Worm (Caenorhabditis elegans) whole organism, L2 larva: ENCODE data around the gene brc-2.
A peak's percentile ranks its signal among the peaks of the same experiment; 100 is the strongest.

ENCODE experiments used
- Y55F3AM.14 ChIP-seq: fragments of 200-800 bp; sonication (Bioruptor generic); optimal IDR thresholded peaks from 2 replicates; lab custom pipeline; 2018; ENCODE audit warnings: mild to moderate bottlenecking, missing genetic modification characterization, missing compliant biosample characterization
- elt-3 ChIP-seq: sonication (generic microtip); optimal IDR thresholded peaks from 2 replicates; lab custom pipeline; 2017; ENCODE audit warnings: missing biosample characterization, missing genetic modification characterization
- lsy-2 ChIP-seq, 2 experiments: fragments of 150-350 bp in 1 of 2; sonication (generic microtip) in 1 of 2; optimal IDR thresholded peaks; 2 replicates each; lab custom pipeline; 2014 to 2017; ENCODE audit warnings: missing biosample characterization in 2 of 2, missing genetic modification characterization in 2 of 2
- nhr-12 ChIP-seq: fragments of 150-350 bp; optimal IDR thresholded peaks from 2 replicates; lab custom pipeline; 2014; ENCODE audit warnings: missing biosample characterization, missing genetic modification characterization
- nhr-237 ChIP-seq: fragments of 150-350 bp; optimal IDR thresholded peaks from 2 replicates; lab custom pipeline; 2014; ENCODE audit warnings: missing biosample characterization, missing genetic modification characterization

ce11 chrIII:6946382-6946781 is 43.5 kb upstream of the brc-2 start, which contains the start of gene let-711:
- no peak for TF ChIP-seq elt-3 (tag; lab: Kevin White, UChicago)
- no peak for TF ChIP-seq Y55F3AM.14 (GFP tag; lab: Kevin White, UChicago)
- TF ChIP-seq lsy-2 (tag; optimal IDR thresholded peaks at IDR 0.05; lab: Kevin White, UChicago): peak in 1 of 2 experiments; percentile 37
- no peak for TF ChIP-seq nhr-12 (tag; lab: Kevin White, UChicago)
- no peak for TF ChIP-seq nhr-237 (tag; lab: Kevin White, UChicago)
